Worm (Caenorhabditis elegans): ENCODE measurements around the gene T01C8.3.
A peak's percentile ranks its signal among the peaks of the same experiment; 100 is the strongest.

Gene T01C8.3

DNA sequence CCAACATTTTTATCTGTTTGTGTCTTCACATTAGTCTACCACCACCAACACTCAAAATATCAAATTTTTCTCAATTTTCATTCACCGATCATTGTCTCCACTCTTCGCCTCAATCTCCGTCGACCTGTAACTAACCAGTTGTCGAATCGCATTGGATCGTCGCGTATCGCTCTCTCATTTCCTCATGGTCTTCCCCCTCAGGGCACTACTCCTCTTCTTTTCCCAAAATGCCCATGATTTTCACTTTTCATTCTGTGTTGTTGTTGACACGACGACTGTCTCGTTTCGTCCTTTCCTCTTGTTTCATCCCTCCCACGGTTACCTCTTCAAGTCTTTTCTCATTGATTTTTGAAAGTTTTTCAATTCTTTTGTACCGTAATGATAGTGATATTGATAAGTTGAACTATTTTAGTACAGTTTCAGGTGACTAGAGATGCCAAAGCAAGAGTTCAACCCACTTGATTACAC is 3.0 kb upstream of the T01C8.3 start, which contains the start of gene T01C8.2 (continued):
- peak; percentile 60 for TF ChIP-seq nhr-25 (tag; optimal IDR thresholded peaks at IDR 0.05)
- no peak for TF ChIP-seq nhr-6 (tag; optimal IDR thresholded peaks at IDR 0.05)
- no peak for TF ChIP-seq ztf-1 (GFP tag; conservative IDR thresholded peaks at IDR 0.05)
- TF ChIP-seq ceh-16 (tag; optimal IDR thresholded peaks at IDR 0.05), result no peak
- TF ChIP-seq fos-1 (tag; optimal IDR thresholded peaks at IDR 0.05), result no peak
- TF ChIP-seq nhr-21 (tag; optimal IDR thresholded peaks at IDR 0.05), result no peak
- no peak for TF ChIP-seq nhr-12 (tag; optimal IDR thresholded peaks at IDR 0.05)

ce11 chrX:16784038-16784437 is 1.0 kb upstream of the T01C8.3 start:
- TF ChIP-seq nhr-25 (tag; optimal IDR thresholded peaks at IDR 0.05), result peak; percentile 14
- no peak for TF ChIP-seq lin-13 (GFP tag; optimal IDR thresholded peaks at IDR 0.05)
- peak; percentile 17 for TF ChIP-seq sma-9 (GFP tag; optimal IDR thresholded peaks at IDR 0.05)
- TF ChIP-seq sma-9 (tag; optimal IDR thresholded peaks at IDR 0.05), result no peak
- TF ChIP-seq crh-2 (tag; optimal IDR thresholded peaks at IDR 0.05), result peak; percentile 19

ce11 chrX:16775335-16775835 is 7.6 kb downstream of the T01C8.3 start:
- TF ChIP-seq lin-13 (GFP tag; optimal IDR thresholded peaks at IDR 0.05) (no peak), nhr-25 (tag; optimal IDR thresholded peaks at IDR 0.05) (peak; percentile 59), nhr-237 (tag; optimal IDR thresholded peaks at IDR 0.05) (no peak), nhr-21 (tag; optimal IDR thresholded peaks at IDR 0.05) (peak; percentile 49), crh-2 (tag; optimal IDR thresholded peaks at IDR 0.05) (peak; percentile 64), fos-1 (tag; optimal IDR thresholded peaks at IDR 0.05) (peak; percentile 82), sma-9 (GFP tag; optimal IDR thresholded peaks at IDR 0.05) (peak; percentile 59), sma-9 (tag; optimal IDR thresholded peaks at IDR 0.05) (no peak), Y55F3AM.14 (GFP tag; optimal IDR thresholded peaks at IDR 0.05) (no peak), blmp-1 (tag; optimal IDR thresholded peaks at IDR 0.05; ENCODE audit: insufficient read depth) (peak; percentile 82), sma-3 (GFP tag; optimal IDR thresholded peaks at IDR 0.05) (peak; percentile 25), mdl-1 (tag; optimal IDR thresholded peaks at IDR 0.05) (peak in 1 of 2 experiments; percentile 32), gmeb-1 (tag; optimal IDR thresholded peaks at IDR 0.05) (peak; percentile 46), snpc-4 (tag; optimal IDR thresholded peaks at IDR 0.05) (no peak)

ce11 chrX:16773421-16773820 is 9.6 kb downstream of the T01C8.3 start:
- TF ChIP-seq Y55F3AM.14 (GFP tag; optimal IDR thresholded peaks at IDR 0.05), result no peak
- peak; percentile 20 for TF ChIP-seq fos-1 (tag; optimal IDR thresholded peaks at IDR 0.05)

DNA sequence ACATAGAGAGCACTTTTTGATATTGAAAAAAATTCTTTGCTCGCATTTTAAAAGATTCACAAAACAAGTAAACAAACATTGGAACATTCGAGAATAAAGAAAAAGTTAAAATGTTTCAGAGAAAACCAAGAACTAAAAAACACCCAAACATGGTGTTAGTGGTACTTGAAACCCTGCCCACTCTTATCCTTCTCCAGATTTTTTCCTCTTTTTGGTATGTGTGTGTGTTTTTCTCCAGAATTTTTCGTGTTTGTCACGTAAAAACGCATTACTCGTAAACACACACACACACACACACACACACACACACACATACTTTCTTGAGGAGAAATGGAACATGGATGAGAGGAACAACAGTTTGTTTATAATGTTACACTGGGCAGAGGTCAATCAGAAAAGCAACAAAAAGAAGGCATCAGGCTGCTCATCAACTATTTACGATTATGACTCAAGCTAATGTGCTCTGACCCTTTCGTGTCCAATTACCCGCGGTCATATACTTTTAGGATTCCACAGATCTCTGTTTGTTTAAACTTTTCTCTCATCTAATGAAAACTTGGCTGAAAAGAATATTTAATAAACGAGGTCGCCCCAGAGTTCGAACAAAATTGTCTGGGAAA is 10.8 kb downstream of the T01C8.3 start:
- peak; percentile 28 for TF ChIP-seq nhr-129 (tag; optimal IDR thresholded peaks at IDR 0.05)
- TF ChIP-seq aly-2 (tag; optimal IDR thresholded peaks at IDR 0.05), result no peak
- peak; percentile 40 for TF ChIP-seq unc-55 (GFP tag; optimal IDR thresholded peaks at IDR 0.05)

- TF ChIP-seq lin-11 (tag; optimal IDR thresholded peaks at IDR 0.05) (no peak), fos-1 (tag; optimal IDR thresholded peaks at IDR 0.05) (peak; percentile 0), nhr-237 (tag; optimal IDR thresholded peaks at IDR 0.05) (no peak), elt-1 (tag; optimal IDR thresholded peaks at IDR 0.05) (no peak)
Observed at ce11 chrX:16770919-16771318, 12.1 kb downstream of the T01C8.3 start.

DNA sequence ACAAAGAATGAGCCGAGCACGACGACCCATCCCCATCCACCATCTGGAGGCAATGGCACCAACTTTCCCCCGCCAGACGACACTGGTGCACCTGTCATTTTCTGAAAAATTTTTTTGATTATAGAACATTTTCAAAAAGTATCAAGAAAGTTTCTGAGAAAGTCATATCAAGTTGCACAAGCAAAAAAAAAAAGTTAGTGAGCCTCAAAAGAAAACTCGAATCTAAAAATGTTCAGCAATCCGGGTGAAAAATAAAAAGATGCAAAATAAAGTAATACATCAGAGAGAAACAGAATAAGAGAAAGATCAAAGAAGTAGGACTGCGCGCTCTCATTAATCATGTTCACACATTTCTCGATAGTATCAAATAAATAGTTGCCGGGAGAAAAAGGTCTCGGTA is 12.6 kb downstream of the T01C8.3 start, which contains the start of gene mct-6:
Gene mct-6 (minus strand): TSS at position 101 of the 400 bp plus-strand sequence.
- TF ChIP-seq unc-62 (GFP tag; optimal IDR thresholded peaks at IDR 0.05) (no peak), nhr-77 (tag; optimal IDR thresholded peaks at IDR 0.05) (no peak), unc-39 (tag; optimal IDR thresholded peaks at IDR 0.05) (no peak), crh-2 (tag; optimal IDR thresholded peaks at IDR 0.05) (no peak)

DNA sequence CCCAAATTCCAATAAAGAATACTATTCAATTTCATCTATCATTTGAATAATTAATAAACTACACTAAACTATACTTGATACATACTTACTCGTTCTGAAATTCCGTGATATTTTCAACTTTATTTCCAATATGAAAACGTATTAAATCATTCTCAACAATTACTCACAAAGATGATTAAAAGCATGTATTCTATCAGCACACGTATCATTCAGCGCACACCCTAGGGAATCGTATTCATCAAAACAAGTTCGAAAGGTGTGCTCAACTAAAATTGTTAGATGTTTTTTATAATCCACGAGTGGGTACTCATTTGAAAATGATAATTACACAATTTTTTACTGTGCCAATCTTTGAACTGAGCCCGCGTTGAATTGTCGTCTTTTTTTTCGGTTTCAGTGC is 20.5 kb downstream of the T01C8.3 start, which contains the start of gene C10E2.1:
Gene C10E2.1 (plus strand): TSS at position 301 of the 400 bp plus-strand sequence.
- TF ChIP-seq nhr-237 (tag; optimal IDR thresholded peaks at IDR 0.05) (no peak), lin-13 (GFP tag; optimal IDR thresholded peaks at IDR 0.05) (no peak), ama-1 (optimal IDR thresholded peaks at IDR 0.05) (no peak), mbf-1 (tag; optimal IDR thresholded peaks at IDR 0.05) (no peak), Y55F3AM.14 (GFP tag; optimal IDR thresholded peaks at IDR 0.05) (no peak), nhr-25 (tag; optimal IDR thresholded peaks at IDR 0.05) (no peak), mab-5 (tag; optimal IDR thresholded peaks at IDR 0.05) (no peak), zag-1 (tag; optimal IDR thresholded peaks at IDR 0.05) (no peak), R02D3.7 (tag; optimal IDR thresholded peaks at IDR 0.05) (no peak), lin-11 (tag; optimal IDR thresholded peaks at IDR 0.05) (no peak), ztf-1 (GFP tag; conservative IDR thresholded peaks at IDR 0.05) (no peak), nhr-129 (tag; optimal IDR thresholded peaks at IDR 0.05) (no peak), ztf-11 (tag; optimal IDR thresholded peaks at IDR 0.05) (no peak)
